Worm (Caenorhabditis elegans) whole organism, young adult: Measurements from ENCODE around the gene fbxc-39.
"Not testable (repeated sequence)": the region's sequence is repeated elsewhere in the genome, so short reads cannot be mapped to it uniquely, and the experiment has no call there.

Experiments used
- B0035.1 ChIP-seq: sonication (generic microtip); optimal IDR thresholded peaks from 2 replicates; lab custom pipeline; 2016; ENCODE audit warnings: missing genetic modification characterization, mild to moderate bottlenecking, missing compliant biosample characterization, missing genotype, missing genetic modification reagents
- B0336.3 ChIP-seq: fragments of 200-800 bp; sonication (Bioruptor generic); IDR thresholded peaks from 2 replicates; pipeline ENCODE4 v1.3.6; 2022; ENCODE audit warnings: missing genetic modification characterization, missing compliant biosample characterization
- C06A6.2 ChIP-seq: fragments of 200-800 bp; sonication (Bioruptor generic); conservative IDR thresholded peaks from 2 replicates; pipeline ENCODE4 v1.3.6; 2022; ENCODE audit warnings: missing genetic modification characterization, missing compliant biosample characterization
- F10E7.11 ChIP-seq: sonication (generic microtip); optimal IDR thresholded peaks from 2 replicates; lab custom pipeline; 2017; ENCODE audit warnings: mild to moderate bottlenecking, missing genetic modification characterization, moderate library complexity, missing compliant biosample characterization
- F39B2.1 ChIP-seq: fragments of 200-800 bp; sonication (Bioruptor generic); IDR thresholded peaks from 2 replicates; pipeline ENCODE4 v1.3.6; 2022; ENCODE audit warnings: missing genetic modification reagents, missing genetic modification characterization, missing compliant biosample characterization
- F52B5.7 ChIP-seq: sonication (generic microtip); optimal IDR thresholded peaks from 2 replicates; lab custom pipeline; 2016; ENCODE audit warnings: mild to moderate bottlenecking, missing genetic modification characterization, missing compliant biosample characterization
- F57A8.1 ChIP-seq: fragments of 200-800 bp; sonication (Bioruptor generic); optimal IDR thresholded peaks from 2 replicates; lab custom pipeline; 2018; ENCODE audit warnings: mild to moderate bottlenecking, missing genetic modification characterization, moderate library complexity, missing compliant biosample characterization
- K11D2.4 ChIP-seq: fragments of 200-800 bp; sonication (Bioruptor generic); IDR thresholded peaks from 2 replicates; pipeline ENCODE4 v1.3.6; 2022; ENCODE audit warnings: missing genetic modification reagents, missing genetic modification characterization, missing compliant biosample characterization
- athp-1 ChIP-seq: sonication (generic microtip); optimal IDR thresholded peaks from 2 replicates; lab custom pipeline; 2017; ENCODE audit warnings: mild to moderate bottlenecking, missing genetic modification characterization, missing compliant biosample characterization
- bed-2 ChIP-seq: fragments of 200-800 bp; sonication (Bioruptor generic); IDR thresholded peaks from 2 replicates; pipeline ENCODE4 v1.3.6; 2022; ENCODE audit warnings: missing genetic modification reagents, missing genetic modification characterization, missing compliant biosample characterization
- cebp-1 ChIP-seq, 2 experiments: fragments of 200-800 bp in 1 of 2; sonication (Bioruptor generic) in 1 of 2; sonication (generic microtip) in 1 of 2; IDR thresholded peaks in 1 of 2; optimal IDR thresholded peaks in 1 of 2; 2 replicates each; pipeline versions ENCODE4 v1.3.6 to Lab custom; 2017 to 2022; ENCODE audit warnings: missing compliant biosample characterization in 2 of 2, missing genetic modification characterization in 2 of 2, mild to moderate bottlenecking in 1 of 2, missing genetic modification reagents in 1 of 2, moderate library complexity in 1 of 2
- ceh-100 ChIP-seq: fragments of 200-800 bp; sonication (Bioruptor generic); IDR thresholded peaks from 2 replicates; pipeline ENCODE4 v1.3.6; 2022; ENCODE audit warnings: missing genetic modification reagents, missing genetic modification characterization, missing compliant biosample characterization
- ceh-27 ChIP-seq: fragments of 200-800 bp; sonication (Bioruptor generic); optimal IDR thresholded peaks from 2 replicates; lab custom pipeline; 2018; ENCODE audit warnings: mild to moderate bottlenecking, missing genetic modification characterization, moderate library complexity, missing compliant biosample characterization
- ceh-40 ChIP-seq: fragments of 200-800 bp; sonication (Bioruptor generic); IDR thresholded peaks from 2 replicates; pipeline ENCODE4 v1.3.6; 2022; ENCODE audit warnings: missing genetic modification characterization, missing compliant biosample characterization
- die-1 ChIP-seq: sonication (generic microtip); optimal IDR thresholded peaks from 2 replicates; lab custom pipeline; 2016; ENCODE audit warnings: missing genotype, mild to moderate bottlenecking, missing genetic modification characterization, missing compliant biosample characterization
- dpff-1 ChIP-seq: sonication (generic microtip); optimal IDR thresholded peaks from 2 replicates; lab custom pipeline; 2017; ENCODE audit warnings: mild to moderate bottlenecking, missing genetic modification characterization, missing compliant biosample characterization
- ekl-4 ChIP-seq: fragments of 200-800 bp; sonication (Bioruptor generic); IDR thresholded peaks from 2 replicates; pipeline ENCODE4 v1.3.6; 2022; ENCODE audit warnings: missing genetic modification reagents, missing genetic modification characterization, missing compliant biosample characterization
- fkh-3 ChIP-seq: sonication (generic microtip); optimal IDR thresholded peaks from 2 replicates; lab custom pipeline; 2016; ENCODE audit warnings: mild to moderate bottlenecking, missing genetic modification characterization, missing compliant biosample characterization
- gei-17 ChIP-seq: fragments of 200-800 bp; sonication (Bioruptor generic); optimal IDR thresholded peaks from 2 replicates; lab custom pipeline; 2018; ENCODE audit warnings: mild to moderate bottlenecking, missing genetic modification characterization, missing compliant biosample characterization
- let-526 ChIP-seq: fragments of 200-800 bp; sonication (Bioruptor generic); IDR thresholded peaks from 2 replicates; pipeline ENCODE4 v1.3.6; 2022; ENCODE audit warnings: missing genetic modification reagents, missing genetic modification characterization, missing compliant biosample characterization
- let-607 ChIP-seq, 2 experiments: fragments of 200-800 bp in 1 of 2; sonication (Bioruptor generic) in 1 of 2; sonication (generic microtip) in 1 of 2; optimal IDR thresholded peaks; 2 replicates each; lab custom pipeline; 2016 to 2018; ENCODE audit warnings: mild to moderate bottlenecking in 2 of 2, missing compliant biosample characterization in 2 of 2, missing genetic modification characterization in 2 of 2, moderate library complexity in 2 of 2, missing genotype in 1 of 2
- lin-40 ChIP-seq: sonication (generic microtip); optimal IDR thresholded peaks from 2 replicates; lab custom pipeline; 2016; ENCODE audit warnings: missing genetic modification characterization, mild to moderate bottlenecking, missing compliant biosample characterization, missing genotype, missing genetic modification reagents
- madf-3 ChIP-seq: fragments of 200-800 bp; sonication (Bioruptor generic); IDR thresholded peaks from 2 replicates; pipeline ENCODE4 v1.3.6; 2022; ENCODE audit warnings: missing genetic modification reagents, missing genetic modification characterization, missing compliant biosample characterization
- madf-8 ChIP-seq: fragments of 200-800 bp; sonication (Bioruptor generic); conservative IDR thresholded peaks from 2 replicates; pipeline ENCODE4 v1.3.6; 2022; ENCODE audit warnings: missing genetic modification reagents, missing genetic modification characterization, missing compliant biosample characterization
- mel-28 ChIP-seq: sonication (generic microtip); optimal IDR thresholded peaks from 2 replicates; lab custom pipeline; 2016; ENCODE audit warnings: borderline replicate concordance, mild to moderate bottlenecking, missing genetic modification characterization, missing compliant biosample characterization
- nhr-179 ChIP-seq: sonication (generic microtip); optimal IDR thresholded peaks from 2 replicates; lab custom pipeline; 2016; ENCODE audit warnings: mild to moderate bottlenecking, missing genetic modification characterization, missing compliant biosample characterization
- nhr-80 ChIP-seq: sonication (generic microtip); optimal IDR thresholded peaks from 2 replicates; lab custom pipeline; 2016; ENCODE audit warnings: missing genetic modification characterization, missing compliant biosample characterization
- rec-8 ChIP-seq, 2 experiments: sonication (generic microtip); optimal IDR thresholded peaks; 2 replicates each; lab custom pipeline; 2016; ENCODE audit warnings: mild to moderate bottlenecking in 2 of 2, missing genetic modification characterization in 2 of 2, missing genetic modification reagents in 2 of 2, missing genotype in 2 of 2, missing biosample characterization in 1 of 2, missing compliant biosample characterization in 1 of 2, moderate library complexity in 1 of 2
- sea-2 ChIP-seq: fragments of 200-800 bp; sonication (Bioruptor generic); IDR thresholded peaks from 2 replicates; pipeline ENCODE4 v1.3.6; 2022; ENCODE audit warnings: missing genetic modification characterization, missing compliant biosample characterization
- snpc-3.4 ChIP-seq: sonication (generic microtip); optimal IDR thresholded peaks from 2 replicates; lab custom pipeline; 2017; ENCODE audit warnings: missing genetic modification characterization, mild to moderate bottlenecking, missing compliant biosample characterization, antibody characterized with exemption, moderate library complexity, missing genotype, missing genetic modification reagents
- tbp1 ChIP-seq: fragments of 200-800 bp; sonication (Bioruptor generic); optimal IDR thresholded peaks from 2 replicates; lab custom pipeline; 2018; ENCODE audit warnings: mild to moderate bottlenecking, missing genetic modification characterization, missing compliant biosample characterization
- tbx-9 ChIP-seq: sonication (generic microtip); optimal IDR thresholded peaks from 2 replicates; lab custom pipeline; 2016; ENCODE audit warnings: borderline replicate concordance, missing genetic modification characterization, inconsistent platforms, missing compliant biosample characterization
- xnd-1 ChIP-seq: sonication (generic microtip); optimal IDR thresholded peaks from 2 replicates; lab custom pipeline; 2016; ENCODE audit warnings: missing genotype, missing genetic modification reagents, missing genetic modification characterization, missing compliant biosample characterization
- zfh-2 ChIP-seq: fragments of 200-800 bp; sonication (Bioruptor generic); conservative IDR thresholded peaks from 2 replicates; pipeline ENCODE4 v1.3.6; 2022; ENCODE audit warnings: missing genetic modification reagents, missing genetic modification characterization, missing compliant biosample characterization
- zim-3 ChIP-seq: sonication (generic microtip); optimal IDR thresholded peaks from 2 replicates; lab custom pipeline; 2017; ENCODE audit warnings: mild to moderate bottlenecking, missing genetic modification characterization, moderate library complexity, missing compliant biosample characterization
- ztf-6 ChIP-seq: fragments of 200-800 bp; sonication (Bioruptor generic); IDR thresholded peaks from 2 replicates; pipeline ENCODE4 v1.3.6; 2022; ENCODE audit warnings: missing genetic modification reagents, missing genetic modification characterization, missing compliant biosample characterization

Gene fbxc-39

ce11 chrII:950374-950773, 38.2 kb upstream of the fbxc-39 start:
- TF ChIP-seq let-526 (GFP tag; lab: Robert Waterston, UW) (no peak), ceh-100 (no peak), F10E7.11 (tag; lab: Kevin White, UChicago) (no peak), F57A8.1 (GFP tag; lab: Kevin White, UChicago) (no peak), let-607 (tag; optimal IDR thresholded peaks at IDR 0.05; lab: Kevin White, UChicago) (no peak), die-1 (tag; lab: Kevin White, UChicago) (no peak), madf-8 (no peak), bed-2 (GFP tag; lab: Robert Waterston, UW) (no peak), athp-1 (tag; lab: Kevin White, UChicago) (no peak), lin-40 (tag; lab: Kevin White, UChicago) (no peak), zim-3 (tag; lab: Kevin White, UChicago) (no peak), B0336.3 (GFP tag; lab: Robert Waterston, UW) (no peak), C06A6.2 (GFP tag; lab: Robert Waterston, UW) (no peak), madf-3 (0 out of 2 replicates have a peak, but pooled peaks have one; percentile 41), cebp-1 (GFP tag; IDR thresholded peaks at IDR 0.05; lab: Robert Waterston, UW) (peak; percentile 68), cebp-1 (tag; optimal IDR thresholded peaks at IDR 0.05; lab: Kevin White, UChicago) (peak; percentile 91), mel-28 (no peak)

- no peak for TF ChIP-seq K11D2.4 (GFP tag; lab: Robert Waterston, UW)
- TF ChIP-seq zfh-2 (GFP tag; lab: Robert Waterston, UW) = 0 out of 2 replicates have a peak, but pooled peaks have one; percentile 5
- TF ChIP-seq sea-2 (GFP tag; lab: Robert Waterston, UW) = no peak
These were observed 35.5 kb upstream of the fbxc-39 start for ce11 chrII:953052-953451.

ce11 chrII:954626-955025, 33.9 kb upstream of the fbxc-39 start, which contains the start of gene fbxc-7:
Gene fbxc-7 (plus strand): TSS chrII:954926.
- not testable (repeated sequence) for TF ChIP-seq gei-17 (GFP tag; lab: Kevin White, UChicago); snpc-3.4 (tag; lab: Kevin White, UChicago); tbp1 (GFP tag; lab: Kevin White, UChicago)

- no peak for TF ChIP-seq F52B5.7
- no peak for TF ChIP-seq ztf-6 (GFP tag; lab: Robert Waterston, UW)
- TF ChIP-seq rec-8 (tag; optimal IDR thresholded peaks at IDR 0.05; lab: Kevin White, UChicago) = no peak
- no peak for TF ChIP-seq B0035.1 (tag; lab: Kevin White, UChicago)
- TF ChIP-seq nhr-80 (tag; lab: Kevin White, UChicago) = no peak
- TF ChIP-seq dpff-1 (tag; lab: Kevin White, UChicago) = no peak
- TF ChIP-seq ceh-27 (GFP tag; lab: Kevin White, UChicago) = no peak
- no peak for TF ChIP-seq ekl-4 (GFP tag; lab: Robert Waterston, UW)
- TF ChIP-seq ceh-40 (GFP tag; lab: Robert Waterston, UW) = no peak
- no peak for TF ChIP-seq fkh-3 (tag; lab: Kevin White, UChicago)
- no peak for TF ChIP-seq tbp1 (GFP tag; lab: Kevin White, UChicago)
- no peak for TF ChIP-seq F57A8.1 (GFP tag; lab: Kevin White, UChicago)
- no peak for TF ChIP-seq xnd-1 (tag; lab: Kevin White, UChicago)
- no peak for TF ChIP-seq F39B2.1 (GFP tag; lab: Robert Waterston, UW)
- TF ChIP-seq nhr-179 = no peak
- TF ChIP-seq ceh-100 = no peak
- no peak for TF ChIP-seq tbx-9 (tag; lab: Kevin White, UChicago)
These were observed 29.9 kb upstream of the fbxc-39 start, which contains the start of gene sdz-4 for ce11 chrII:958618-959017. Gene sdz-4 (plus strand): TSS chrII:958918.
